Fruit fly (Drosophila melanogaster) whole organism, pupa: ENCODE measurements around the gene CG17195.

ENCODE experiments used
- CG10348 ChIP-seq: fragments of 200-800 bp; sonication (Bioruptor generic); IDR thresholded peaks from 2 replicates; pipeline ENCODE4 v1.3.6; 2022; ENCODE audit warnings: missing biosample characterization, missing genetic modification characterization
- CG12605 ChIP-seq: fragments of 200-800 bp; sonication (Bioruptor generic); IDR thresholded peaks from 2 replicates; pipeline ENCODE4 v1.3.6; 2022; ENCODE audit warnings: missing biosample characterization, missing genetic modification characterization
- CG13204 ChIP-seq: fragments of 200-800 bp; sonication (Bioruptor generic); optimal IDR thresholded peaks from 2 replicates; lab custom pipeline; 2018; ENCODE audit warnings: missing biosample characterization, mild to moderate bottlenecking, missing genetic modification characterization, moderate library complexity
- CG14655 ChIP-seq: fragments of 200-800 bp; sonication (Bioruptor generic); optimal IDR thresholded peaks from 3 replicates; lab custom pipeline; 2017; ENCODE audit warnings: mild to moderate bottlenecking, missing biosample characterization, missing genetic modification reagents, missing genetic modification characterization
- CG15710 ChIP-seq: fragments of 200-800 bp; sonication (Bioruptor generic); optimal IDR thresholded peaks from 2 replicates; lab custom pipeline; 2018; ENCODE audit warnings: missing biosample characterization, mild to moderate bottlenecking, missing genetic modification characterization, moderate library complexity
- CG17806 ChIP-seq: fragments of 200-800 bp; sonication (Bioruptor generic); optimal IDR thresholded peaks from 2 replicates; lab custom pipeline; 2018; ENCODE audit warnings: missing biosample characterization, mild to moderate bottlenecking, missing genetic modification characterization, moderate library complexity
- CG32121 ChIP-seq: fragments of 200-800 bp; sonication (Bioruptor generic); IDR thresholded peaks from 2 replicates; pipeline ENCODE4 v1.3.6; 2022; ENCODE audit warnings: missing biosample characterization, missing genetic modification characterization
- CG34367 ChIP-seq: fragments of 200-800 bp; sonication (Bioruptor generic); optimal IDR thresholded peaks from 2 replicates; lab custom pipeline; 2018; ENCODE audit warnings: missing biosample characterization, mild to moderate bottlenecking, missing genetic modification characterization
- CG4496 ChIP-seq: fragments of 200-800 bp; sonication (Bioruptor generic); IDR thresholded peaks from 3 replicates; pipeline ENCODE4 v1.3.6; 2022; ENCODE audit warnings: missing biosample characterization, missing genetic modification characterization
- CG8159 ChIP-seq: fragments of 200-800 bp; sonication (Bioruptor generic); optimal IDR thresholded peaks from 3 replicates; lab custom pipeline; 2018; ENCODE audit warnings: missing biosample characterization, mild to moderate bottlenecking, missing genetic modification characterization, moderate library complexity
- CG8301 ChIP-seq: fragments of 200-800 bp; sonication (Bioruptor generic); optimal IDR thresholded peaks from 2 replicates; lab custom pipeline; 2018; ENCODE audit warnings: missing biosample characterization, mild to moderate bottlenecking, missing genetic modification characterization
- CG9948 ChIP-seq: fragments of 200-800 bp; sonication (Bioruptor generic); optimal IDR thresholded peaks from 2 replicates; lab custom pipeline; 2018; ENCODE audit warnings: missing biosample characterization, mild to moderate bottlenecking, missing genetic modification characterization, moderate library complexity
- D1 ChIP-seq: fragments of 200-800 bp; sonication (Bioruptor generic); optimal IDR thresholded peaks from 2 replicates; lab custom pipeline; 2018; ENCODE audit warnings: missing biosample characterization, mild to moderate bottlenecking, missing genetic modification characterization, moderate library complexity
- EcR ChIP-seq: fragments of 200-800 bp; sonication (Bioruptor generic); optimal IDR thresholded peaks from 3 replicates; lab custom pipeline; 2019; ENCODE audit warnings: missing biosample characterization, missing genetic modification characterization, mild to moderate bottlenecking, moderate library complexity, missing genetic modification reagents
- Ets98B ChIP-seq: fragments of 200-800 bp; sonication (Bioruptor generic); IDR thresholded peaks from 2 replicates; pipeline ENCODE4 v1.3.6; 2022; ENCODE audit warnings: missing biosample characterization, missing genetic modification characterization
- Pif1A ChIP-seq: fragments of 200-800 bp; sonication (Bioruptor generic); optimal IDR thresholded peaks from 3 replicates; lab custom pipeline; 2016; ENCODE audit warnings: missing biosample characterization, missing genetic modification characterization
- Pif1B ChIP-seq: fragments of 200-800 bp; sonication (Bioruptor generic); optimal IDR thresholded peaks from 3 replicates; lab custom pipeline; 2016; ENCODE audit warnings: missing biosample characterization, missing genetic modification characterization
- Snoo ChIP-seq: fragments of 200-800 bp; sonication (Bioruptor generic); optimal IDR thresholded peaks from 3 replicates; lab custom pipeline; 2017; ENCODE audit warnings: missing biosample characterization, mild to moderate bottlenecking, missing genetic modification characterization, inconsistent platforms
- fd96Ca ChIP-seq: fragments of 200-800 bp; sonication (Bioruptor generic); IDR thresholded peaks from 3 replicates; pipeline ENCODE4 v1.3.6; 2022; ENCODE audit warnings: missing biosample characterization, missing genetic modification characterization
- gl ChIP-seq: fragments of 200-800 bp; sonication (Bioruptor generic); optimal IDR thresholded peaks from 2 replicates; lab custom pipeline; 2018; ENCODE audit warnings: missing biosample characterization, mild to moderate bottlenecking, missing genetic modification characterization
- rn ChIP-seq: fragments of 200-800 bp; sonication (Bioruptor generic); IDR thresholded peaks from 2 replicates; pipeline ENCODE4 v1.3.6; 2022; ENCODE audit warnings: missing biosample characterization, missing genetic modification characterization

CG17195 gene

DNA sequence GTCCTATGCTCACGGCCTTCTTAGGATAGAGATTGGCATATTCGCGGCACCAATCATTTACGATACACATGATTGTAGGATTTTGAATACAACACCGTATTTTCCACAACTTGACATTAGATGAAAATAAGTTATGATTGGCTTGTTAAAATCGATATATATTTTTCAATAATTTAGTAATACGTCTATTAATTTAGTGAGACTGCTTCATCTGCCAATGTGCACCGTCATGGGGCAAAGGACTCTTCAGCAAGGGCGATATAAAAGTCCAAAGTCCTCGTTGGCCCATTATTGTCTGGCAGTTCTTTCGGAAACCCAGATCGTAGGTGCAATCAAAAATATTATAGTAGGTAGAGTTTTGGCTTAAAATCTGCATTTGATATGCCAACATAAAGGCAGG, 861 bp downstream of the CG17195 start, which contains the start of gene CG17196:
Gene CG17196 (minus strand): TSS at position 101 of the 400 bp plus-strand sequence.
- TF ChIP-seq CG17806 (tag; lab: Kevin White, UChicago) (no peak), CG14655 (GFP tag; lab: Kevin White, UChicago) (no peak), gl (no peak), CG12605 (GFP tag; lab: Robert Waterston, UW) (no peak), EcR (GFP tag; lab: Kevin White, UChicago) (no peak), CG10348 (no peak), Snoo (no peak), CG34367 (tag; lab: Kevin White, UChicago) (no peak), rn (GFP tag; lab: Robert Waterston, UW) (no peak)
- TF ChIP-seq, all 21 proteins: peak for 0

DNA sequence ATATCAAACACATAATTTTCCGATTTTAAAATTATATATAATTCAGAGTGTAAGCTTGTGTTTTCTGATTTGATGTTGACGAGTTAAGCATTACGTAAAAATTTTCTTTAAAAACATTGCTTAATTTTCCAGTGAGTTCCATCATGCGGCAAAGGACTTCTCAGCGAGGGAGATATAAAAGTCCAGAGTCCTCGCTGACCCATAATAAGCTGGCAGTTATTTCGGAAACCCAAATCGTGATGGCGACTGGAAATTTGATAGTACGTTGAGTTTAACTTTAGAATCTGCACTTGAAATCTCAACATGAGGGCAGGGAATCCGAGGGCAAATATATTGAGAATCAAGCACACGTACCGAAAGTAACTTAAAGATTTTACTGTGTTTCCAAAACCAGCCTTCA, 1.7 kb downstream of the CG17195 start, which contains the start of the genes CG17197 and CG17198:
Gene CG17197 (minus strand): TSS at position 101 of the 400 bp plus-strand sequence.
Gene CG17198 (minus strand): TSS at position 101 of the 400 bp plus-strand sequence.
- TF ChIP-seq CG10348 (no peak), CG32121 (no peak), CG8301 (tag; lab: Kevin White, UChicago) (no peak), CG4496 (GFP tag; lab: Robert Waterston, UW) (no peak), Pif1A (GFP tag; lab: Kevin White, UChicago) (no peak), CG12605 (GFP tag; lab: Robert Waterston, UW) (no peak), CG34367 (tag; lab: Kevin White, UChicago) (no peak), rn (GFP tag; lab: Robert Waterston, UW) (no peak), CG15710 (no peak), CG9948 (tag; lab: Kevin White, UChicago) (no peak), Ets98B (no peak)
- TF ChIP-seq, all 21 proteins: peak for 0

DNA sequence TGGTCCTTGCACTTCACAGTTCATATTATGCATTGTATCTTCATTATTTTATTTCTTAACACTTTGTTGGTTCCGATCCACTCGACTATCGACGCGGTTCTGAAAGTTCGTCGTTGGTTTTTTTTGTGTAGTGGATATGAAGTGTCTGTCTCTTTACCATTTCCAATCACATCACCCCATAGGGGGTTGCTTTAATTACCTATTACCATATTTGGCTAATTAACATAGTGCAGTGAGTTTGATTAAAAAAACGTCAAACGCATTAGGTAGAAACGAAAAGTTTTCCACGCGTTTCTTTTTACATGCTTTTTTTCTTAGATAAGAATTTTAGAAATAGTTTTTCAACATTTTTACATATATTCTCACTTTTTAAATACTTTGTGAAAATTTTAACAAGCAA, 14.0 kb downstream of the CG17195 start, which contains the start of gene LpR1:
Gene LpR1 (minus strand): TSS at position 101 of the 400 bp plus-strand sequence.
- TF ChIP-seq fd96Ca (GFP tag; lab: Robert Waterston, UW) (no peak), Snoo (no peak), EcR (GFP tag; lab: Kevin White, UChicago) (no peak), CG14655 (GFP tag; lab: Kevin White, UChicago) (no peak), CG12605 (GFP tag; lab: Robert Waterston, UW) (no peak), CG13204 (GFP tag; lab: Kevin White, UChicago) (no peak), rn (GFP tag; lab: Robert Waterston, UW) (no peak), gl (no peak), CG10348 (no peak), CG17806 (tag; lab: Kevin White, UChicago) (no peak), D1 (tag; lab: Kevin White, UChicago) (no peak), CG8159 (tag; lab: Kevin White, UChicago) (no peak), CG8301 (tag; lab: Kevin White, UChicago) (no peak)

DNA sequence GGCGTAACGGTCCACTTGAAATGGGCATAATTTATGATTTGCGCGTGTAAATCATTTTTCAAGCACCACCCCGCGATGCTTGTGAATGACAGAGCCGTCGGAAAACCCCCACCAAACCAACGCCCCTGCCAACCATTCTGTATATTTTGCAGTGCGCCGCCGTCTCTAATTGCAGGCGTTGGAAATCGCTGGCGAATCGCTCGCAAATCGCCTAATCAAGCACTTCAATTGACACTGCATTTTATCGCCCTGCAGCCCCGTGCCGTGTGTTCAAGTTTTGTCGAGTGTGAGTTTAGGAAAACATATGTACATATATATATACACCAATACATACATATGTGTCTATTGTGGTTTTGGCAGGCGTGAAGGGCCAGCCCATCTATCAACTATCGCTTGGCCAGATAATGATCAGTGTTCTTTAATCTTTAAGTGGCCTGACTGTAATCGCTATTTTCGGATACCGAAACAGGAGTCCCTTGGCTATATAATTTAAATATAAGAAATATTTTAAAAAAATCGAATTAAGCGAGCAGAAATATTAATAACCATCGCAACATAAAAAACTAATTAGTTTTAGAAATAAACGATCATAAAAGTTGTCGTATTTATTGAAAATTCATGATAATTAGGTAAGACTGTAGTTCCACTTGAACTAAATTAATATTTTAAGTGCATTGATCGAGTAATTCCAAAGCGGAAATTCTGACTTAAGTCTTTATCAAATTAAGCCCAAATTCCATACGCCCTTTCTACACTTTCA, 14.8 kb downstream of the CG17195 start:
- TF ChIP-seq fd96Ca (GFP tag; lab: Robert Waterston, UW) (no peak), CG34367 (tag; lab: Kevin White, UChicago) (no peak), D1 (tag; lab: Kevin White, UChicago) (no peak), CG12605 (GFP tag; lab: Robert Waterston, UW) (no peak), CG8159 (tag; lab: Kevin White, UChicago) (no peak), Pif1B (no peak), CG10348 (no peak), gl (no peak), CG17806 (tag; lab: Kevin White, UChicago) (no peak), CG32121 (no peak), Snoo (no peak)

DNA sequence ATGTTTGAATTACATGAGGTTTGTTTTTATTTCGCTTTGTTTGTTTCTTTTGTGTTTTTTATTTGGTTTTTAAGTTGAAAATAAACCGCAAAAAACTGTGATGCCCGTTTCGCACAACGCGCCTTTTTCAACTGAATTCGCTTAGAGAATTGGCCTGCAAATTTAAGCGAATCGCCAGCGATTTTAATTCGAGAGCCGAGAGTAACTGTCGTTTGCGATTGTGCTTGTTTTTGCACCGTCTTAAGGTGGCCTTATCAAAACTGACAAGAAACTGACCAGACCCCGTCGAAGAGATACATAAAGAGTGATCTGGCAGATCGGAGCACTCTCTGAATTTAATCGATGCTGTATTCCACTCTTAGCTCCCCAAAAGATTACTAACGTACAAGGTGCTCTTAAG, 16.8 kb downstream of the CG17195 start:
- no peak for TF ChIP-seq CG17806 (tag; lab: Kevin White, UChicago)
- TF ChIP-seq EcR (GFP tag; lab: Kevin White, UChicago) = no peak
- no peak for TF ChIP-seq CG15710
- no peak for TF ChIP-seq CG13204 (GFP tag; lab: Kevin White, UChicago)
- no peak for TF ChIP-seq Pif1B
- TF ChIP-seq gl = no peak
- TF ChIP-seq fd96Ca (GFP tag; lab: Robert Waterston, UW) = 0 out of 3 replicates have a peak, but pooled peaks have one; percentile 22
- TF ChIP-seq CG32121 = no peak
- TF ChIP-seq CG12605 (GFP tag; lab: Robert Waterston, UW) = peak; percentile 41; the same call in 1 of the 2 replicates
- TF ChIP-seq Pif1A (GFP tag; lab: Kevin White, UChicago) = no peak
- TF ChIP-seq CG14655 (GFP tag; lab: Kevin White, UChicago) = peak; percentile 16
- no peak for TF ChIP-seq CG9948 (tag; lab: Kevin White, UChicago)
- no peak for TF ChIP-seq CG8159 (tag; lab: Kevin White, UChicago)
- TF ChIP-seq CG4496 (GFP tag; lab: Robert Waterston, UW) = 0 out of 3 replicates have a peak, but pooled peaks have one; percentile 42
- TF ChIP-seq CG34367 (tag; lab: Kevin White, UChicago) = no peak
- peak; percentile 45; the same call in 1 of the 2 replicates for TF ChIP-seq Ets98B
- TF ChIP-seq CG10348 = no peak
- no peak for TF ChIP-seq CG8301 (tag; lab: Kevin White, UChicago)
- TF ChIP-seq D1 (tag; lab: Kevin White, UChicago) = no peak
- no peak for TF ChIP-seq rn (GFP tag; lab: Robert Waterston, UW)

DNA sequence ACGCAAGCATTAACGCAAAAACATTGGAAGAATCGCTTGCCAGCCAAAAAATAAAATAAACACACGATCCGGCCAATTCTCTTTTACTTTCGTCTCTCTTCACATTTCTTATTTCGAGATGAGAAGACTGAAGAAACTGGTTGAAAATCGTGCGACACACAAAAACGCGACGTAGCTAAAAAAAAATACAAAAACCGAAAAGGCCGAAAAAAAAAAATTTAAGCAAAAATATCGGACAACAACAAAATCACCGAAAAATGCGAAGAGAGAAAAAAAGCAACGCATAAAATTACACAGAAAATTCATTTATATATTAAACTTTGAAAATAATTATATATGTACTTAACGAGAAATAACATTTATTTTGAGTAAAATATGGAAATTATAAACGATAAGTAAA, 17.6 kb downstream of the CG17195 start:
- TF ChIP-seq Pif1A (GFP tag; lab: Kevin White, UChicago) (peak; percentile 21), Snoo (peak; percentile 62), CG15710 (no peak), CG32121 (peak; percentile 56; the same call in 1 of the 2 replicates), CG4496 (GFP tag; lab: Robert Waterston, UW) (peak; percentile 15; the same call in 1 of the 3 replicates), CG12605 (GFP tag; lab: Robert Waterston, UW) (no peak)
